Fruit fly (Drosophila melanogaster): ENCODE data around the gene CG15373.

CG15373 gene

DNA sequence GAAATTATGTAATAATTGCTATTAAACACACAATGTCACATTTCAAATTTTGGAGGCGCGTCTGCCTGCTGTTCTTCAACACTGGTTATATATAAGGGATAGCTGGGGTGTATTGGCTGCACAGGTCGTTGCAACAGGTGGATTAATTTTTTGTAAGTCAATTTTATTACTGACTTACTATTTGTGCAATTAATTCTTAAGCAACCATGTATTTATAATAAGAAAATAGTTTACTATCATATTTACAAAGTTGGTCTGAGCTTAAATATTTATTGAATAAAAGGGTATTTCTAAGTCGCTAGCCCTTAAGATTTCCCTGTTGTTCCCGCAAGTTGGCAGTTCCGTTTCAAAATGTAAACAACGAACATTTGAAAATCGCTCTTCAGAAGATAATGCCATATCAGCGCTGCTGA is 49.0 kb downstream of the CG15373 start, which contains the start of gene RhoGAP16F (continued):
- TF ChIP-seq OdsH (GFP tag; optimal IDR thresholded peaks at IDR 0.05) (peak; percentile 80), dl (GFP tag; optimal IDR thresholded peaks at IDR 0.05; ENCODE audit: insufficient read depth in 1 of 2, partially characterized antibody in 2 of 2) (no peak), h (GFP tag; optimal IDR thresholded peaks at IDR 0.05) (peak; percentile 89), brk (GFP tag; optimal IDR thresholded peaks at IDR 0.05) (no peak), ey (GFP tag; optimal IDR thresholded peaks at IDR 0.05) (peak; percentile 75), pan (optimal IDR thresholded peaks at IDR 0.05) (peak; percentile 77), foxo (GFP tag; optimal IDR thresholded peaks at IDR 0.05) (peak in 1 of 2 experiments; percentile 88)

- TF ChIP-seq dl (GFP tag; optimal IDR thresholded peaks at IDR 0.05; ENCODE audit: insufficient read depth in 1 of 2, partially characterized antibody in 2 of 2) (no peak), HLH106 (tag; optimal IDR thresholded peaks at IDR 0.05) (no peak), CrebA (GFP tag; optimal IDR thresholded peaks at IDR 0.05; ENCODE audit: borderline replicate concordance) (no peak), Hnf4 (GFP tag; optimal IDR thresholded peaks at IDR 0.05) (no peak), fru (GFP tag; optimal IDR thresholded peaks at IDR 0.05) (no peak), CG9705 (GFP tag; optimal IDR thresholded peaks at IDR 0.05) (no peak), pan (optimal IDR thresholded peaks at IDR 0.05) (no peak), sage (GFP tag; optimal IDR thresholded peaks at IDR 0.05) (no peak), Hr78 (GFP tag; optimal IDR thresholded peaks at IDR 0.05) (no peak), N (GFP tag; optimal IDR thresholded peaks at IDR 0.05) (no peak), Dfd (GFP tag; optimal IDR thresholded peaks at IDR 0.05) (no peak), Dif (GFP tag; optimal IDR thresholded peaks at IDR 0.05; ENCODE audit: partially characterized antibody) (no peak)
These were observed 50.3 kb downstream of the CG15373 start for dm6 chrX:18094130-18094529.

- TF ChIP-seq foxo (GFP tag; optimal IDR thresholded peaks at IDR 0.05) (peak in 1 of 2 experiments; percentile 78), CG32264 (GFP tag; optimal IDR thresholded peaks at IDR 0.05) (no peak), sv (GFP tag; optimal IDR thresholded peaks at IDR 0.05) (no peak), HLH106 (tag; optimal IDR thresholded peaks at IDR 0.05) (peak; percentile 45), fru (GFP tag; optimal IDR thresholded peaks at IDR 0.05) (peak; percentile 50), Hnf4 (GFP tag; optimal IDR thresholded peaks at IDR 0.05) (peak; percentile 43), pan (optimal IDR thresholded peaks at IDR 0.05) (no peak), rgr (GFP tag; optimal IDR thresholded peaks at IDR 0.05) (peak; percentile 69), Hr78 (GFP tag; optimal IDR thresholded peaks at IDR 0.05) (no peak), Sp1 (GFP tag; optimal IDR thresholded peaks at IDR 0.05) (peak; percentile 59), psq (GFP tag; optimal IDR thresholded peaks at IDR 0.05) (peak; percentile 63), GATAd (GFP tag; optimal IDR thresholded peaks at IDR 0.05) (no peak), Vsx2 (GFP tag; optimal IDR thresholded peaks at IDR 0.05; ENCODE audit: partially characterized antibody) (no peak), tai (GFP tag; optimal IDR thresholded peaks at IDR 0.05) (no peak), h (GFP tag; optimal IDR thresholded peaks at IDR 0.05) (peak; percentile 68), Rel (GFP tag; optimal IDR thresholded peaks at IDR 0.05) (no peak), Rel (tag; optimal IDR thresholded peaks at IDR 0.05) (no peak), OdsH (GFP tag; optimal IDR thresholded peaks at IDR 0.05) (peak; percentile 65), jim (GFP tag; optimal IDR thresholded peaks at IDR 0.05) (no peak), brk (GFP tag; optimal IDR thresholded peaks at IDR 0.05) (no peak), ey (GFP tag; optimal IDR thresholded peaks at IDR 0.05) (peak; percentile 41), N (GFP tag; optimal IDR thresholded peaks at IDR 0.05) (no peak), Mio (GFP tag; optimal IDR thresholded peaks at IDR 0.05) (no peak), dl (GFP tag; optimal IDR thresholded peaks at IDR 0.05; ENCODE audit: insufficient read depth in 1 of 2, partially characterized antibody in 2 of 2) (no peak), lola (GFP tag; optimal IDR thresholded peaks at IDR 0.05) (no peak), dsf (GFP tag; optimal IDR thresholded peaks at IDR 0.05; ENCODE audit: borderline replicate concordance) (no peak), usp (GFP tag; optimal IDR thresholded peaks at IDR 0.05) (no peak), dmrt93B (GFP tag; optimal IDR thresholded peaks at IDR 0.05) (peak; percentile 28), Abd-B (GFP tag; optimal IDR thresholded peaks at IDR 0.05) (no peak), Dif (GFP tag; optimal IDR thresholded peaks at IDR 0.05; ENCODE audit: partially characterized antibody) (no peak), br (GFP tag; optimal IDR thresholded peaks at IDR 0.05) (peak; percentile 14), CG9705 (GFP tag; optimal IDR thresholded peaks at IDR 0.05) (no peak), CrebA (GFP tag; optimal IDR thresholded peaks at IDR 0.05; ENCODE audit: borderline replicate concordance) (no peak)
These were observed 51.1 kb downstream of the CG15373 start for dm6 chrX:18094747-18095352.

Measured in whole organism, wandering third instar larva.